Fruit fly (Drosophila melanogaster): Measurements from ENCODE around the gene Ptpmeg.

Ptpmeg gene

DNA sequence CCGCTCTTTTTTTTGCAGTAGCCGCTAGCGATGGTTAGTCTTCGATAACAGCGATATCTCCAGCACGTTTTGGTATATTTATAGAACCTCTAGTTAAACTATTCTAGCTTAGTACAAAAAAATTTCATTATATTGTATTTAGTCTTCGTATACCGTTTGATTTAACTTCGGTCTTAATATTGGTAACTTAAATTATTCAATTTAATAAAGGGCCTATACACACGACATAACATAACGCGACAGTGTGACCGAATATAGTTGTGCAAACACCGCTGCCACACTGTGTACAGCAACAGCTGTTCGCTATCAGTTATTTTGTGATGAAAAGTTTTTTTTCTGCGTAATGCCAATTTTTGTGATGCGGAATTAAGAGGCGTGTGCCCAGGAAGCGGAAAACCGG lies 33.3 kb downstream of the Ptpmeg start, which contains the start of the genes Cdc5 and CG1233 (continued):
- TF ChIP-seq CG17359 (tag; optimal IDR thresholded peaks at IDR 0.05) (no peak), CG4617 (GFP tag; optimal IDR thresholded peaks at IDR 0.05; ENCODE audit: borderline replicate concordance) (peak; percentile 48), aop (GFP tag; IDR thresholded peaks at IDR 0.05) (no peak), nom (GFP tag; optimal IDR thresholded peaks at IDR 0.05) (no peak), CG10209 (GFP tag; optimal IDR thresholded peaks at IDR 0.05) (no peak), HLH4C (GFP tag; IDR thresholded peaks at IDR 0.05; ENCODE audit: partially characterized antibody) (peak; percentile 43), slp2 (GFP tag; optimal IDR thresholded peaks at IDR 0.05) (no peak), Awh (GFP tag; IDR thresholded peaks at IDR 0.05) (no peak), CG8765 (GFP tag; IDR thresholded peaks at IDR 0.05) (no peak), ind (GFP tag; optimal IDR thresholded peaks at IDR 0.05) (no peak), CrebB (tag; optimal IDR thresholded peaks at IDR 0.05) (no peak), fd96Cb (tag; optimal IDR thresholded peaks at IDR 0.05) (no peak), Neu2 (GFP tag; optimal IDR thresholded peaks at IDR 0.05; ENCODE audit: borderline replicate concordance) (no peak), Dref (GFP tag; IDR thresholded peaks at IDR 0.05) (peak; percentile 58), CG14860 (GFP tag; IDR thresholded peaks at IDR 0.05; ENCODE audit: partially characterized antibody) (no peak), vnd (GFP tag; IDR thresholded peaks at IDR 0.05; ENCODE audit: partially characterized antibody) (peak; percentile 49; the same call in 2 of the 3 replicates), shn (GFP tag; optimal IDR thresholded peaks at IDR 0.05) (peak; percentile 34), dm (GFP tag; optimal IDR thresholded peaks at IDR 0.05) (peak; percentile 38), ac (GFP tag; optimal IDR thresholded peaks at IDR 0.05) (no peak), Tbp (GFP tag; optimal IDR thresholded peaks at IDR 0.05) (no peak), PHDP (tag; optimal IDR thresholded peaks at IDR 0.05) (no peak), CG2875 (GFP tag; optimal IDR thresholded peaks at IDR 0.05) (no peak), otp (GFP tag; IDR thresholded peaks at IDR 0.05) (no peak), croc (GFP tag; conservative IDR thresholded peaks at IDR 0.05) (no peak), Mes4 (GFP tag; optimal IDR thresholded peaks at IDR 0.05) (peak; percentile 31), dan (GFP tag; IDR thresholded peaks at IDR 0.05) (no peak), rib (GFP tag; IDR thresholded peaks at IDR 0.05) (0 out of 2 replicates have a peak, but pooled peaks have one; percentile 16), CG17328 (GFP tag; IDR thresholded peaks at IDR 0.05) (peak; percentile 23; the same call in 1 of the 2 replicates), gcm (GFP tag; optimal IDR thresholded peaks at IDR 0.05) (no peak), CG12219 (GFP tag; optimal IDR thresholded peaks at IDR 0.05) (no peak), CG3065 (GFP tag; optimal IDR thresholded peaks at IDR 0.05) (no peak), cato (GFP tag; optimal IDR thresholded peaks at IDR 0.05; ENCODE audit: borderline replicate concordance) (no peak), Atf3 (GFP tag; optimal IDR thresholded peaks at IDR 0.05) (peak; percentile 15), chif (GFP tag; optimal IDR thresholded peaks at IDR 0.05) (no peak), da (GFP tag; optimal IDR thresholded peaks at IDR 0.05) (no peak), Aef1 (GFP tag; IDR thresholded peaks at IDR 0.05) (no peak), bowl (GFP tag; IDR thresholded peaks at IDR 0.05) (no peak), CG14441 (GFP tag; IDR thresholded peaks at IDR 0.05) (peak; percentile 38; the same call in 1 of the 2 replicates), CG4282 (GFP tag; optimal IDR thresholded peaks at IDR 0.05) (no peak), CG15011 (GFP tag; optimal IDR thresholded peaks at IDR 0.05) (no peak), gcm2 (GFP tag; optimal IDR thresholded peaks at IDR 0.05) (no peak), slbo (GFP tag; IDR thresholded peaks at IDR 0.05) (peak; percentile 49; the same call in 1 of the 2 replicates), Rx (GFP tag; IDR thresholded peaks at IDR 0.05) (no peak), CG5180 (GFP tag; optimal IDR thresholded peaks at IDR 0.05) (no peak), onecut (GFP tag; IDR thresholded peaks at IDR 0.05) (no peak; the same call in 1 of the 2 replicates), zen (tag; optimal IDR thresholded peaks at IDR 0.05) (peak; percentile 61), CG16813 (GFP tag; IDR thresholded peaks at IDR 0.05; ENCODE audit: partially characterized antibody) (peak; percentile 49; the same call in 1 of the 3 replicates), sens-2 (GFP tag; IDR thresholded peaks at IDR 0.05) (no peak), CG16863 (GFP tag; optimal IDR thresholded peaks at IDR 0.05) (peak; percentile 29), lola (GFP tag; optimal IDR thresholded peaks at IDR 0.05) (peak in 1 of 3 experiments; percentile 70), CG15696 (tag; optimal IDR thresholded peaks at IDR 0.05) (peak; percentile 65)

Data from whole organism, embryonic.